In genomic region chrIV:4318056-4318455, ce11 we compare ENCODE assay signal across 3 worm cellular contexts.
A peak's percentile ranks its signal among the peaks of the same experiment; 100 is the strongest.
TF ChIP-seq lines count a peak whose summit lies in the region.

No protein-coding gene starts in this region.

TF ChIP-seq in whole organism, L1 larva, 84 proteins besides CTCF, POLR2A, EP300 and RAD21:
- TF ChIP-seq efl-3 (GFP tag; optimal IDR thresholded peaks at IDR 0.05; lab: Kevin White, UChicago) = no peak
- peak; percentile 65 for TF ChIP-seq zip-4 (GFP tag; optimal IDR thresholded peaks at IDR 0.05; lab: Kevin White, UChicago)

TF ChIP-seq in whole organism, L4 larva, 104 proteins besides CTCF, POLR2A, EP300 and RAD21:
- TF ChIP-seq ctbp-1 (GFP tag; IDR thresholded peaks at IDR 0.05; lab: Robert Waterston, UW) (no peak), ceh-28 (tag; optimal IDR thresholded peaks at IDR 0.05; lab: Kevin White, UChicago) (peak; percentile 43)

TF ChIP-seq in whole organism, young adult, 124 proteins besides CTCF, POLR2A, EP300 and RAD21:
- TF ChIP-seq cebp-1 (GFP tag; IDR thresholded peaks at IDR 0.05; lab: Robert Waterston, UW) (peak; percentile 77), cebp-1 (tag; optimal IDR thresholded peaks at IDR 0.05; lab: Kevin White, UChicago) (peak; percentile 95), ets-4 (GFP tag; optimal IDR thresholded peaks at IDR 0.05; lab: Kevin White, UChicago) (no peak), bed-2 (GFP tag; IDR thresholded peaks at IDR 0.05; lab: Robert Waterston, UW) (no peak), attf-6 (GFP tag; IDR thresholded peaks at IDR 0.05; lab: Robert Waterston, UW) (no peak), let-526 (GFP tag; IDR thresholded peaks at IDR 0.05; lab: Robert Waterston, UW) (no peak), hmg-1.2 (GFP tag; IDR thresholded peaks at IDR 0.05; lab: Robert Waterston, UW) (no peak), B0035.1 (tag; optimal IDR thresholded peaks at IDR 0.05; lab: Kevin White, UChicago) (no peak), Y79H2A.3 (GFP tag; conservative IDR thresholded peaks at IDR 0.05; lab: Robert Waterston, UW) (no peak)
